Worm (Caenorhabditis elegans) whole organism, L1 larva: Measurements from ENCODE around the gene F58B4.5.

ENCODE experiments used
- C16A3.4 ChIP-seq: fragments of 150-350 bp; optimal IDR thresholded peaks from 2 replicates; lab custom pipeline; 2014; ENCODE audit warnings: missing biosample characterization, missing genetic modification characterization
- F16B12.6 ChIP-seq: fragments of 150-350 bp; optimal IDR thresholded peaks from 2 replicates; lab custom pipeline; 2014; ENCODE audit warnings: missing biosample characterization, missing genetic modification characterization
- Y116A8C.19 ChIP-seq: sonication (generic microtip); optimal IDR thresholded peaks from 2 replicates; lab custom pipeline; 2016; ENCODE audit warnings: missing compliant biosample characterization, missing genetic modification characterization, borderline replicate concordance
- aha-1 ChIP-seq: fragments of 150-350 bp; optimal IDR thresholded peaks from 2 replicates; lab custom pipeline; 2014; ENCODE audit warnings: missing biosample characterization, missing genetic modification characterization
- aly-2 ChIP-seq: fragments of 150-350 bp; optimal IDR thresholded peaks from 2 replicates; lab custom pipeline; 2014; ENCODE audit warnings: missing biosample characterization, missing genetic modification characterization
- ama-1 ChIP-seq: fragments of 150-350 bp; optimal IDR thresholded peaks from 2 replicates; lab custom pipeline; 2014
- blmp-1 ChIP-seq: fragments of 150-350 bp; optimal IDR thresholded peaks from 2 replicates; lab custom pipeline; 2014; ENCODE audit warnings: missing biosample characterization, missing genetic modification characterization
- ceh-63 ChIP-seq: fragments of 200-800 bp; sonication (Bioruptor generic); optimal IDR thresholded peaks from 2 replicates; lab custom pipeline; 2018; ENCODE audit warnings: mild to moderate bottlenecking, missing genetic modification characterization, missing compliant biosample characterization
- ceh-82 ChIP-seq, 3 experiments: fragments of 150-350 bp in 1 of 3; sonication (generic microtip) in 2 of 3; optimal IDR thresholded peaks; 2 replicates each; lab custom pipeline; 2014 to 2017; ENCODE audit warnings: missing biosample characterization in 3 of 3, missing genetic modification characterization in 3 of 3
- dpl-1 ChIP-seq, 3 experiments: fragments of 150-350 bp in 2 of 3; sonication (generic microtip) in 1 of 3; optimal IDR thresholded peaks; 2 replicates each; lab custom pipeline; 2014 to 2017; ENCODE audit warnings: missing biosample characterization in 3 of 3, missing genetic modification characterization in 3 of 3, missing genetic modification reagents in 3 of 3
- dsc-1 ChIP-seq: sonication (generic microtip); optimal IDR thresholded peaks from 2 replicates; lab custom pipeline; 2016; ENCODE audit warnings: mild to moderate bottlenecking, missing genetic modification characterization, missing compliant biosample characterization
- efl-1 ChIP-seq, 4 experiments: fragments of 150-350 bp; optimal IDR thresholded peaks in 3 of 4; peaks in 1 of 4; 1 replicate in 1 of 4; 2 replicates in 3 of 4; lab custom pipeline; 2014; ENCODE audit warnings: missing biosample characterization in 2 of 4, missing genetic modification characterization in 2 of 4, missing genetic modification reagents in 2 of 4
- egl-13 ChIP-seq: sonication (generic microtip); optimal IDR thresholded peaks from 2 replicates; lab custom pipeline; 2016; ENCODE audit warnings: missing genotype, missing genetic modification reagents, missing genetic modification characterization, missing compliant biosample characterization
- egl-27 ChIP-seq, 2 experiments: fragments of 150-350 bp in 1 of 2; sonication (generic microtip); optimal IDR thresholded peaks; 3 replicates each; lab custom pipeline; 2017 to 2018; ENCODE audit warnings: missing biosample characterization in 2 of 2, missing genetic modification characterization in 2 of 2, missing genetic modification reagents in 2 of 2
- elt-3 ChIP-seq, 6 experiments: fragments of 150-350 bp in 1 of 6; sonication (generic microtip); optimal IDR thresholded peaks; 2 replicates each; lab custom pipeline; 2017 to 2018; ENCODE audit warnings: missing biosample characterization in 6 of 6, missing genetic modification characterization in 6 of 6, inconsistent platforms in 1 of 6
- ets-5 ChIP-seq: fragments of 200-800 bp; sonication (Bioruptor generic); IDR thresholded peaks from 2 replicates; pipeline ENCODE4 v1.3.6; 2022; ENCODE audit warnings: missing genetic modification characterization, missing compliant biosample characterization
- fkh-10 ChIP-seq: sonication (generic microtip); optimal IDR thresholded peaks from 2 replicates; lab custom pipeline; 2017; ENCODE audit warnings: missing biosample characterization, missing genetic modification reagents, missing genetic modification characterization
- fkh-8 ChIP-seq: sonication (generic microtip); optimal IDR thresholded peaks from 2 replicates; lab custom pipeline; 2016; ENCODE audit warnings: mild to moderate bottlenecking, missing genetic modification characterization, missing compliant biosample characterization
- fos-1 ChIP-seq: fragments of 150-350 bp; optimal IDR thresholded peaks from 2 replicates; lab custom pipeline; 2014; ENCODE audit warnings: missing biosample characterization, missing genetic modification characterization
- grh-1 ChIP-seq: fragments of 200-800 bp; sonication (Bioruptor generic); IDR thresholded peaks from 2 replicates; pipeline ENCODE4 v1.3.6; 2022; ENCODE audit warnings: missing genetic modification reagents, missing genetic modification characterization, missing compliant biosample characterization
- hlh-4 ChIP-seq: sonication (generic microtip); optimal IDR thresholded peaks from 2 replicates; lab custom pipeline; 2016; ENCODE audit warnings: mild to moderate bottlenecking, missing genetic modification characterization, missing compliant biosample characterization
- irx-1 ChIP-seq: sonication (generic microtip); optimal IDR thresholded peaks from 2 replicates; lab custom pipeline; 2016; ENCODE audit warnings: missing genetic modification characterization, missing compliant biosample characterization
- lin-13 ChIP-seq: fragments of 150-350 bp; optimal IDR thresholded peaks from 2 replicates; lab custom pipeline; 2014; ENCODE audit warnings: missing biosample characterization, missing genetic modification reagents, missing genetic modification characterization
- lin-14 ChIP-seq: fragments of 200-800 bp; sonication (Bioruptor generic); optimal IDR thresholded peaks from 2 replicates; lab custom pipeline; 2018; ENCODE audit warnings: mild to moderate bottlenecking, missing genetic modification characterization, moderate library complexity, missing compliant biosample characterization
- lin-39 ChIP-seq: fragments of 150-350 bp; optimal IDR thresholded peaks from 2 replicates; lab custom pipeline; 2014; ENCODE audit warnings: missing biosample characterization, missing genetic modification reagents, missing genetic modification characterization
- lir-3 ChIP-seq: sonication (generic microtip); optimal IDR thresholded peaks from 2 replicates; lab custom pipeline; 2016; ENCODE audit warnings: mild to moderate bottlenecking, missing genetic modification characterization, moderate library complexity, missing compliant biosample characterization; ENCODE audit not compliant: poor library complexity
- lsy-2 ChIP-seq, 2 experiments: fragments of 150-350 bp; optimal IDR thresholded peaks; 2 replicates each; lab custom pipeline; 2014; ENCODE audit warnings: missing biosample characterization in 2 of 2, missing genetic modification characterization in 2 of 2
- mef-2 ChIP-seq: fragments of 150-350 bp; optimal IDR thresholded peaks from 2 replicates; lab custom pipeline; 2014; ENCODE audit warnings: missing biosample characterization, missing genetic modification characterization
- mep-1 ChIP-seq: fragments of 150-350 bp; optimal IDR thresholded peaks from 2 replicates; lab custom pipeline; 2014; ENCODE audit warnings: missing biosample characterization, missing genetic modification characterization
- nhr-11 ChIP-seq: fragments of 150-350 bp; optimal IDR thresholded peaks from 2 replicates; lab custom pipeline; 2014; ENCODE audit warnings: missing biosample characterization, missing genetic modification characterization
- nhr-19 ChIP-seq: fragments of 200-800 bp; sonication (Bioruptor generic); conservative IDR thresholded peaks from 2 replicates; pipeline ENCODE4 v1.3.6; 2022; ENCODE audit warnings: missing genetic modification characterization, missing compliant biosample characterization
- nhr-28 ChIP-seq: fragments of 150-350 bp; optimal IDR thresholded peaks from 2 replicates; lab custom pipeline; 2014; ENCODE audit warnings: missing biosample characterization, missing genetic modification characterization
- nhr-71 ChIP-seq: sonication (generic microtip); optimal IDR thresholded peaks from 2 replicates; lab custom pipeline; 2016; ENCODE audit warnings: mild to moderate bottlenecking, missing genetic modification characterization, moderate library complexity, missing compliant biosample characterization
- nhr-76 ChIP-seq: sonication (generic microtip); optimal IDR thresholded peaks from 2 replicates; lab custom pipeline; 2017; ENCODE audit warnings: missing biosample characterization, missing genetic modification characterization
- nhr-90 ChIP-seq: sonication (generic microtip); optimal IDR thresholded peaks from 2 replicates; lab custom pipeline; 2016; ENCODE audit warnings: mild to moderate bottlenecking, missing genetic modification characterization, missing compliant biosample characterization; ENCODE audit not compliant: poor library complexity
- pag-3 ChIP-seq: sonication (generic microtip); optimal IDR thresholded peaks from 2 replicates; lab custom pipeline; 2017; ENCODE audit warnings: missing genetic modification characterization, mild to moderate bottlenecking, missing compliant biosample characterization, antibody characterized with exemption, borderline replicate concordance; ENCODE audit not compliant: insufficient read depth
- pqm-1 ChIP-seq: sonication (generic microtip); optimal IDR thresholded peaks from 3 replicates; lab custom pipeline; 2017; ENCODE audit warnings: missing biosample characterization, missing genetic modification characterization
- skn-1 ChIP-seq: fragments of 150-350 bp; optimal IDR thresholded peaks from 2 replicates; lab custom pipeline; 2014; ENCODE audit warnings: missing biosample characterization, missing genetic modification characterization
- snu-23 ChIP-seq: sonication (generic microtip); optimal IDR thresholded peaks from 2 replicates; lab custom pipeline; 2016; ENCODE audit warnings: missing genetic modification characterization, missing compliant biosample characterization
- sox-4 ChIP-seq: sonication (generic microtip); optimal IDR thresholded peaks from 2 replicates; lab custom pipeline; 2016; ENCODE audit warnings: missing genetic modification characterization, missing compliant biosample characterization
- sptf-1 ChIP-seq: fragments of 150-350 bp; optimal IDR thresholded peaks from 2 replicates; lab custom pipeline; 2014; ENCODE audit warnings: missing biosample characterization, missing genetic modification characterization
- tbx-2 ChIP-seq: sonication (generic microtip); optimal IDR thresholded peaks from 2 replicates; lab custom pipeline; 2016; ENCODE audit warnings: missing genetic modification characterization, missing compliant biosample characterization
- unc-30 ChIP-seq: sonication (generic microtip); optimal IDR thresholded peaks from 2 replicates; lab custom pipeline; 2017; ENCODE audit warnings: missing biosample characterization, missing genetic modification characterization
- unc-86 ChIP-seq: sonication (generic microtip); optimal IDR thresholded peaks from 2 replicates; lab custom pipeline; 2016; ENCODE audit warnings: missing genetic modification characterization, missing compliant biosample characterization
- unc-98 ChIP-seq: fragments of 200-800 bp; sonication (Bioruptor generic); IDR thresholded peaks from 2 replicates; pipeline ENCODE4 v1.3.6; 2022; ENCODE audit warnings: missing genetic modification characterization, missing compliant biosample characterization
- vab-15 ChIP-seq: sonication (generic microtip); optimal IDR thresholded peaks from 2 replicates; lab custom pipeline; 2017; ENCODE audit warnings: missing genotype, mild to moderate bottlenecking, missing genetic modification characterization, missing compliant biosample characterization
- zip-4 ChIP-seq: fragments of 200-800 bp; sonication (Bioruptor generic); optimal IDR thresholded peaks from 2 replicates; lab custom pipeline; 2018; ENCODE audit warnings: mild to moderate bottlenecking, missing genetic modification characterization, moderate library complexity, missing compliant biosample characterization
- ztf-4 ChIP-seq: fragments of 150-350 bp; optimal IDR thresholded peaks from 2 replicates; lab custom pipeline; 2014; ENCODE audit warnings: missing biosample characterization, missing genetic modification characterization

Gene F58B4.5

ce11 chrV:10951655-10952278 lies 19.3 kb downstream of the F58B4.5 start, which contains the start of gene F17C11.4 (continued):
- TF ChIP-seq egl-13 (tag; lab: Kevin White, UChicago) = peak; percentile 61
- peak; percentile 81 for TF ChIP-seq lin-39 (tag; lab: Kevin White, UChicago)
- peak; percentile 42 for TF ChIP-seq nhr-11 (tag; lab: Kevin White, UChicago)
- TF ChIP-seq mef-2 (tag; lab: Kevin White, UChicago) = peak; percentile 62
- peak; percentile 80 to 81 for TF ChIP-seq lsy-2 (tag; optimal IDR thresholded peaks at IDR 0.05; lab: Kevin White, UChicago)
- TF ChIP-seq irx-1 = peak; percentile 72
- TF ChIP-seq unc-30 (tag; lab: Kevin White, UChicago) = no peak
- no peak for TF ChIP-seq nhr-28 (tag; lab: Kevin White, UChicago)
- peak; percentile 78 for TF ChIP-seq lir-3 (tag; lab: Kevin White, UChicago)
- TF ChIP-seq sptf-1 = no peak
- peak; percentile 88 for TF ChIP-seq tbx-2 (tag; lab: Kevin White, UChicago)
- peak; percentile 75 for TF ChIP-seq mep-1 (tag; lab: Kevin White, UChicago)
- TF ChIP-seq lin-14 = peak; percentile 96
- peak; percentile 56 for TF ChIP-seq unc-86 (tag; lab: Kevin White, UChicago)
- peak; percentile 93 for TF ChIP-seq blmp-1 (tag; lab: Kevin White, UChicago)
- TF ChIP-seq nhr-90 = peak; percentile 83
- TF ChIP-seq ceh-82 (tag; optimal IDR thresholded peaks at IDR 0.05; lab: Kevin White, UChicago) = peak; percentile 27 to 66 (median 35)
- peak; percentile 78 for TF ChIP-seq lin-13 (GFP tag; lab: Kevin White, UChicago)
- TF ChIP-seq aha-1 (tag; lab: Kevin White, UChicago) = no peak
- no peak for TF ChIP-seq hlh-4
- TF ChIP-seq sox-4 (tag; lab: Kevin White, UChicago) = no peak
- TF ChIP-seq fkh-8 (tag; lab: Kevin White, UChicago) = peak; percentile 71
- TF ChIP-seq pag-3 (tag; lab: Kevin White, UChicago) = peak; percentile 70
- peak; percentile 35 for TF ChIP-seq skn-1 (tag; lab: Kevin White, UChicago)
- peak; percentile 21 for TF ChIP-seq zip-4 (GFP tag; lab: Kevin White, UChicago)
- peak; percentile 52 for TF ChIP-seq ama-1 (lab: Kevin White, UChicago)
- peak; percentile 35 for TF ChIP-seq fkh-10 (GFP tag; lab: Kevin White, UChicago)
- no peak for TF ChIP-seq aly-2
- TF ChIP-seq snu-23 (GFP tag; lab: Kevin White, UChicago) = peak; percentile 95
- TF ChIP-seq nhr-19 (GFP tag; lab: Robert Waterston, UW) = peak; percentile 96
- peak; percentile 47 for TF ChIP-seq fos-1 (tag; lab: Kevin White, UChicago)
- peak; percentile 43 to 51 for TF ChIP-seq efl-1 (optimal IDR thresholded peaks at IDR 0.05; lab: Kevin White, UChicago)
- TF ChIP-seq efl-1 (GFP tag; optimal IDR thresholded peaks at IDR 0.05 in 1 of 2; lab: Kevin White, UChicago) = peak; percentile 43 to 94
- TF ChIP-seq ets-5 = no peak
- TF ChIP-seq F16B12.6 (tag; lab: Kevin White, UChicago) = no peak
- TF ChIP-seq Y116A8C.19 (tag; lab: Kevin White, UChicago) = no peak
- peak; percentile 67 for TF ChIP-seq dsc-1
- peak; percentile 98 for TF ChIP-seq vab-15 (tag; lab: Kevin White, UChicago)
- peak; percentile 66 for TF ChIP-seq C16A3.4 (tag; lab: Kevin White, UChicago)
- TF ChIP-seq elt-3 (tag; optimal IDR thresholded peaks at IDR 0.05; lab: Kevin White, UChicago) = peak in 2 of 6 experiments; percentile 39 to 84
- TF ChIP-seq pqm-1 (tag; lab: Kevin White, UChicago) = no peak
- TF ChIP-seq ztf-4 (tag; lab: Kevin White, UChicago) = peak; percentile 84
- TF ChIP-seq ceh-63 (GFP tag; lab: Kevin White, UChicago) = no peak
- peak; percentile 48 to 63 (median 55) for TF ChIP-seq dpl-1 (GFP tag; optimal IDR thresholded peaks at IDR 0.05; lab: Kevin White, UChicago)
- TF ChIP-seq nhr-71 (tag; lab: Kevin White, UChicago) = peak; percentile 99
- TF ChIP-seq grh-1 = no peak
- TF ChIP-seq unc-98 (GFP tag; lab: Robert Waterston, UW) = peak; percentile 57; the same call in 1 of the 2 replicates
- peak; percentile 59 to 60 for TF ChIP-seq egl-27 (tag; optimal IDR thresholded peaks at IDR 0.05; lab: Kevin White, UChicago)
- TF ChIP-seq nhr-76 (tag; lab: Kevin White, UChicago) = no peak
